Worm (Caenorhabditis elegans) whole organism, mixed stage, embryonic: ENCODE results near the gene Y57G11B.2.

Source experiments
- M03D4.4 ChIP-seq: sonication (generic microtip); optimal IDR thresholded peaks from 2 replicates; lab custom pipeline; 2017; ENCODE audit warnings: mild to moderate bottlenecking, missing genetic modification characterization, missing compliant biosample characterization
- bed-3 ChIP-seq: fragments of 200-800 bp; sonication (Bioruptor generic); optimal IDR thresholded peaks from 3 replicates; lab custom pipeline; 2018; ENCODE audit warnings: mild to moderate bottlenecking, missing genetic modification characterization, moderate library complexity, missing compliant biosample characterization
- blmp-1 ChIP-seq: fragments of 150-350 bp; optimal IDR thresholded peaks from 2 replicates; lab custom pipeline; 2014; ENCODE audit warnings: missing biosample characterization, missing genetic modification characterization
- ceh-39 ChIP-seq: fragments of 150-350 bp; optimal IDR thresholded peaks from 2 replicates; lab custom pipeline; 2014; ENCODE audit warnings: missing biosample characterization, missing genetic modification characterization
- ceh-43 ChIP-seq: fragments of 200-800 bp; sonication (Bioruptor generic); optimal IDR thresholded peaks from 2 replicates; lab custom pipeline; 2018; ENCODE audit warnings: mild to moderate bottlenecking, missing genetic modification characterization, moderate library complexity, missing compliant biosample characterization
- ces-1 ChIP-seq: fragments of 150-350 bp; optimal IDR thresholded peaks from 2 replicates; lab custom pipeline; 2014; ENCODE audit warnings: missing biosample characterization, missing genetic modification reagents, missing genetic modification characterization
- cnd-1 ChIP-seq: fragments of 200-800 bp; sonication (Bioruptor generic); optimal IDR thresholded peaks from 2 replicates; lab custom pipeline; 2018; ENCODE audit warnings: mild to moderate bottlenecking, missing genetic modification characterization, missing compliant biosample characterization
- elt-3 ChIP-seq: fragments of 150-350 bp; optimal IDR thresholded peaks from 2 replicates; lab custom pipeline; 2014; ENCODE audit warnings: missing biosample characterization, missing genetic modification characterization
- flh-1 ChIP-seq: fragments of 200-800 bp; sonication (Bioruptor generic); optimal IDR thresholded peaks from 2 replicates; lab custom pipeline; 2018; ENCODE audit warnings: mild to moderate bottlenecking, missing genetic modification characterization, moderate library complexity, missing compliant biosample characterization
- ham-2 ChIP-seq: fragments of 200-800 bp; sonication (Bioruptor generic); optimal IDR thresholded peaks from 2 replicates; lab custom pipeline; 2018; ENCODE audit warnings: mild to moderate bottlenecking, missing genetic modification characterization, missing compliant biosample characterization
- hlh-1 ChIP-seq: fragments of 150-350 bp; optimal IDR thresholded peaks from 2 replicates; lab custom pipeline; 2014; ENCODE audit warnings: missing biosample characterization, missing genetic modification reagents, missing genetic modification characterization
- lin-32 ChIP-seq: fragments of 200-800 bp; sonication (Bioruptor generic); optimal IDR thresholded peaks from 2 replicates; lab custom pipeline; 2018; ENCODE audit warnings: mild to moderate bottlenecking, missing genetic modification characterization, missing compliant biosample characterization
- mab-5 ChIP-seq: fragments of 150-350 bp; optimal IDR thresholded peaks from 2 replicates; lab custom pipeline; 2014; ENCODE audit warnings: missing biosample characterization, missing genetic modification characterization
- mep-1 ChIP-seq: fragments of 150-350 bp; optimal IDR thresholded peaks from 2 replicates; lab custom pipeline; 2017; ENCODE audit warnings: missing biosample characterization, missing genetic modification reagents, missing genetic modification characterization, inconsistent platforms
- mls-2 ChIP-seq: sonication (generic microtip); optimal IDR thresholded peaks from 2 replicates; lab custom pipeline; 2016; ENCODE audit warnings: mild to moderate bottlenecking, missing genetic modification characterization, moderate library complexity, missing compliant biosample characterization
- nhr-12 ChIP-seq: fragments of 150-350 bp; optimal IDR thresholded peaks from 2 replicates; lab custom pipeline; 2014; ENCODE audit warnings: missing biosample characterization, missing genetic modification characterization
- nhr-237 ChIP-seq: fragments of 150-350 bp; optimal IDR thresholded peaks from 2 replicates; lab custom pipeline; 2014; ENCODE audit warnings: missing biosample characterization, missing genetic modification characterization
- nhr-28 ChIP-seq: fragments of 150-350 bp; optimal IDR thresholded peaks from 2 replicates; lab custom pipeline; 2014; ENCODE audit warnings: missing biosample characterization, missing genetic modification characterization
- nhr-76 ChIP-seq: sonication (generic microtip); optimal IDR thresholded peaks from 2 replicates; lab custom pipeline; 2017; ENCODE audit warnings: missing biosample characterization, missing genetic modification characterization
- pha-4 ChIP-seq: fragments of 150-350 bp; optimal IDR thresholded peaks from 2 replicates; lab custom pipeline; 2018; ENCODE audit warnings: missing biosample characterization, missing genetic modification reagents, missing genetic modification characterization
- sem-2 ChIP-seq: fragments of 200-800 bp; sonication (Bioruptor generic); optimal IDR thresholded peaks from 2 replicates; lab custom pipeline; 2018; ENCODE audit warnings: mild to moderate bottlenecking, missing genetic modification characterization, missing compliant biosample characterization
- snpc-4 ChIP-seq: fragments of 150-350 bp; optimal IDR thresholded peaks from 2 replicates; lab custom pipeline; 2014; ENCODE audit warnings: missing biosample characterization, missing genetic modification characterization
- sptf-1 ChIP-seq: sonication (generic microtip); optimal IDR thresholded peaks from 2 replicates; lab custom pipeline; 2017; ENCODE audit warnings: mild to moderate bottlenecking, missing genetic modification characterization, moderate library complexity, missing compliant biosample characterization
- tbx-8 ChIP-seq: fragments of 200-800 bp; sonication (Bioruptor generic); optimal IDR thresholded peaks from 2 replicates; lab custom pipeline; 2018; ENCODE audit warnings: mild to moderate bottlenecking, missing genetic modification characterization, moderate library complexity, missing compliant biosample characterization
- unc-120 ChIP-seq: sonication (generic microtip); optimal IDR thresholded peaks from 2 replicates; lab custom pipeline; 2017; ENCODE audit warnings: missing genetic modification characterization, missing compliant biosample characterization; ENCODE audit not compliant: poor library complexity, severe bottlenecking
- unc-39 ChIP-seq: fragments of 150-350 bp; optimal IDR thresholded peaks from 2 replicates; lab custom pipeline; 2014; ENCODE audit warnings: missing biosample characterization, missing genetic modification characterization
- unc-62 ChIP-seq: fragments of 150-350 bp; optimal IDR thresholded peaks from 2 replicates; lab custom pipeline; 2014; ENCODE audit warnings: missing biosample characterization, missing genetic modification reagents, missing genetic modification characterization
- zip-8 ChIP-seq: fragments of 150-350 bp; optimal IDR thresholded peaks from 2 replicates; lab custom pipeline; 2014; ENCODE audit warnings: missing biosample characterization, missing genetic modification characterization
- ztf-11 ChIP-seq: fragments of 150-350 bp; optimal IDR thresholded peaks from 2 replicates; lab custom pipeline; 2014; ENCODE audit warnings: missing biosample characterization, missing genetic modification characterization

Y57G11B.2 gene

DNA sequence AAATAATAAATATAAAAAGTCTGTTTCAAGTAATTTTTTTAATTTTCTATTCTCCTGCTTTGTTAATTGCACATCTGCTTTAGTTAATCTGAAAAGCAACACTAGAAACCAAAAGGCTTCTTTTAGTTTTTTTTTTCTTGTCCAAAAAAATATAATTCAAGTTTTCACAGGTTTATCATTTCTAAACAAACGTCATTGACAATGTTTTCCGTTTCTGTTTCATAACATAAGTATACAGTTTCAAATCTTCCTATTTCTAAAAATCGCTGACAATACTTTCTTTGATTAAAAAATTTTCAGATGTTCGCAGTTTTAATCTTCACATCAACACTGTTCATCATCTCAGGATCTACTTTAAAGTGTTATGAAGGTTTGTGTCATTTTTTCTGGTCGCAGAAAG lies at the start of gene Y57G11B.2:
Gene Y57G11B.2, plus strand, starts transcription at position 301 of the 400 bp plus-strand sequence.
- TF ChIP-seq elt-3 (no peak), unc-120 (tag; lab: Kevin White, UChicago) (no peak), blmp-1 (tag; lab: Kevin White, UChicago) (no peak), ces-1 (GFP tag; lab: Kevin White, UChicago) (no peak), ztf-11 (no peak), unc-62 (no peak), nhr-12 (tag; lab: Kevin White, UChicago) (no peak)
- TF ChIP-seq, all 35 proteins: peak for 0

- TF ChIP-seq blmp-1 (tag; lab: Kevin White, UChicago) (no peak), mab-5 (tag; lab: Kevin White, UChicago) (no peak), ham-2 (no peak), lin-32 (GFP tag; lab: Kevin White, UChicago) (no peak), ceh-43 (GFP tag; lab: Kevin White, UChicago) (no peak), ces-1 (GFP tag; lab: Kevin White, UChicago) (no peak), tbx-8 (GFP tag; lab: Kevin White, UChicago) (no peak), ztf-11 (no peak), flh-1 (GFP tag; lab: Kevin White, UChicago) (no peak)
- TF ChIP-seq, all 35 proteins: peak for 0
These were observed 45.7 kb upstream of the Y57G11B.2 start, which contains the start of the genes Y57G11A.2 and T27E7.1 for ce11 chrIV:14519423-14519822. TSS of gene Y57G11A.2 (minus strand) at chrIV:14519523. TSS of gene T27E7.1 (plus strand) at chrIV:14519759.

DNA sequence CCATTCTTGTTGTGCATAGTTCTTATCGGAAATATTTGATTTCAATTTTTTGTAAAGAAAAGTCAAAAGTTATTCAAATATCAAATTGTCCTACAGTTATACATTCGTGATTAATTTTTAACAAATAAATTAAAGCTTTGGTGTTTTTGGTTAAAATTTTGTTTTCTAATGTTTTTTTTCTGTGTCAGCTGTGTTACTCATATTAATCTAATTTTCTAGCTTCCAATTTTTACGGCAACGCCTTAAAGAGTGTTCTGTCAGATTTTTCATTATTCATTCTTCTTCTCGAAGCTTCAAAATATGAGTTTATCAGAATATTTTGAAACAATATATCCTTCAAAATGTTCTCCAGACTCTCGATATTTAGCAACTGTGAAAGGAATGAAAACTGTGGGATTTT lies 41.6 kb upstream of the Y57G11B.2 start, which contains the start of gene srh-63:
Gene srh-63, plus strand, starts transcription at position 301 of the 400 bp plus-strand sequence.
- no peak for TF ChIP-seq M03D4.4
- TF ChIP-seq nhr-76 (tag; lab: Kevin White, UChicago), result no peak
- TF ChIP-seq zip-8, result no peak
- no peak for TF ChIP-seq elt-3
- no peak for TF ChIP-seq sem-2 (GFP tag; lab: Kevin White, UChicago)
- no peak for TF ChIP-seq snpc-4 (tag; lab: Kevin White, UChicago)
- TF ChIP-seq nhr-12 (tag; lab: Kevin White, UChicago), result no peak
- TF ChIP-seq mab-5 (tag; lab: Kevin White, UChicago), result no peak
- no peak for TF ChIP-seq mep-1 (tag; lab: Kevin White, UChicago)
- TF ChIP-seq pha-4 (tag; lab: Kevin White, UChicago), result no peak
- TF ChIP-seq cnd-1 (tag; lab: Kevin White, UChicago), result no peak
- TF ChIP-seq flh-1 (GFP tag; lab: Kevin White, UChicago), result no peak
- TF ChIP-seq nhr-28 (tag; lab: Kevin White, UChicago), result no peak
- TF ChIP-seq unc-120 (tag; lab: Kevin White, UChicago), result no peak
- TF ChIP-seq blmp-1 (tag; lab: Kevin White, UChicago), result no peak
- no peak for TF ChIP-seq hlh-1
- no peak for TF ChIP-seq ceh-43 (GFP tag; lab: Kevin White, UChicago)
- no peak for TF ChIP-seq tbx-8 (GFP tag; lab: Kevin White, UChicago)
- no peak for TF ChIP-seq unc-62
- no peak for TF ChIP-seq mls-2 (tag; lab: Kevin White, UChicago)

ce11 chrIV:14528718-14529117 lies 36.4 kb upstream of the Y57G11B.2 start, which contains the start of gene T27E7.3:
TSS of gene T27E7.3 (plus strand) at chrIV:14529018.
- TF ChIP-seq snpc-4 (tag; lab: Kevin White, UChicago), result no peak
- no peak for TF ChIP-seq unc-39 (tag; lab: Kevin White, UChicago)
- no peak for TF ChIP-seq mls-2 (tag; lab: Kevin White, UChicago)
- TF ChIP-seq flh-1 (GFP tag; lab: Kevin White, UChicago), result no peak
- no peak for TF ChIP-seq ztf-11
- TF ChIP-seq nhr-237 (tag; lab: Kevin White, UChicago), result no peak
- no peak for TF ChIP-seq ces-1 (GFP tag; lab: Kevin White, UChicago)
- no peak for TF ChIP-seq blmp-1 (tag; lab: Kevin White, UChicago)
- TF ChIP-seq, all 35 proteins: peak for 0

DNA sequence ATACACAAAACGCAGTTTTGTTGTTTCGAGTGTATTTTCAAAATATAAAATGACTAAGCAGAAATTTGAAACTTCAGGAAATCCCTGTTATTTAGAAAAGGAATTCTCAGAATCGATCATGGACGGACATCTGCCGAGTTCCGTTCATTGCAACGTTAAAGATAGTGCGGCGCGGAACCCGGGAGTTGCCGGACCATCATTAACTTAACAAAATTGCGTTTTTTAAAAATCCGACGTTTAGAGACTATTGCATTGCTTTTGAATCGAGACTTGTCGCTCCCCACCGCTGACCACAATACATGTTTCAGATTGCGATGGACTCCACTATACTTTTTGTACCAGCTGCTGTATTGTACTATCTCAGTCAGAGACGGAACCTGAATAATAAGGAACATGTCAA lies 35.1 kb upstream of the Y57G11B.2 start:
- no peak for TF ChIP-seq nhr-28 (tag; lab: Kevin White, UChicago)
- no peak for TF ChIP-seq unc-120 (tag; lab: Kevin White, UChicago)
- no peak for TF ChIP-seq nhr-12 (tag; lab: Kevin White, UChicago)
- TF ChIP-seq bed-3 (GFP tag; lab: Kevin White, UChicago), result no peak
- no peak for TF ChIP-seq sptf-1 (tag; lab: Kevin White, UChicago)
- no peak for TF ChIP-seq ceh-39 (tag; lab: Kevin White, UChicago)
